Fruit fly (Drosophila melanogaster) whole organism, embryonic: ENCODE data around the gene CG13127.

Experiments
- B-H2 ChIP-seq: fragments of 200-800 bp; sonication (Bioruptor generic); optimal IDR thresholded peaks from 2 replicates; lab custom pipeline; 2018; ENCODE audit warnings: missing biosample characterization, mild to moderate bottlenecking, missing genetic modification characterization
- CG1024 ChIP-seq: fragments of 200-800 bp; sonication (Bioruptor generic); IDR thresholded peaks from 2 replicates; pipeline ENCODE4 v1.3.6; 2022; ENCODE audit warnings: missing biosample characterization, missing genetic modification characterization
- CG10267 ChIP-seq: fragments of 200-800 bp; sonication (Bioruptor generic); optimal IDR thresholded peaks from 2 replicates; lab custom pipeline; 2018; ENCODE audit warnings: missing biosample characterization, mild to moderate bottlenecking, missing genetic modification characterization, moderate library complexity
- CG10959 ChIP-seq: fragments of 200-800 bp; sonication (Bioruptor generic); IDR thresholded peaks from 2 replicates; pipeline ENCODE4 v1.3.6; 2022; ENCODE audit warnings: missing biosample characterization, missing genetic modification characterization
- CG11456 ChIP-seq: fragments of 200-800 bp; sonication (Bioruptor generic); IDR thresholded peaks from 3 replicates; pipeline ENCODE4 v1.3.6; 2022; ENCODE audit warnings: missing biosample characterization, missing genetic modification characterization
- CG1233 ChIP-seq: fragments of 200-800 bp; sonication (Bioruptor generic); optimal IDR thresholded peaks from 4 replicates; lab custom pipeline; 2018; ENCODE audit warnings: missing biosample characterization, mild to moderate bottlenecking, missing genetic modification characterization
- CG17385 ChIP-seq: fragments of 200-800 bp; sonication (Bioruptor generic); optimal IDR thresholded peaks from 3 replicates; lab custom pipeline; 2018; ENCODE audit warnings: missing biosample characterization, mild to moderate bottlenecking, missing genetic modification characterization
- CG17612 ChIP-seq: fragments of 200-800 bp; sonication (Bioruptor generic); IDR thresholded peaks from 2 replicates; pipeline ENCODE4 v1.3.6; 2022; ENCODE audit warnings: missing biosample characterization, missing genetic modification characterization
- CG17829 ChIP-seq: fragments of 200-800 bp; optimal IDR thresholded peaks from 2 replicates; lab custom pipeline; 2019; ENCODE audit warnings: missing biosample characterization, mild to moderate bottlenecking, missing genetic modification characterization, moderate library complexity
- CG2116 ChIP-seq: fragments of 200-800 bp; sonication (Bioruptor generic); optimal IDR thresholded peaks from 3 replicates; lab custom pipeline; 2018; ENCODE audit warnings: missing biosample characterization, mild to moderate bottlenecking, missing genetic modification characterization
- CG31441 ChIP-seq: fragments of 200-800 bp; sonication (Bioruptor generic); IDR thresholded peaks from 2 replicates; pipeline ENCODE4 v1.3.6; 2022; ENCODE audit warnings: missing biosample characterization, missing genetic modification characterization
- CG3281 ChIP-seq: fragments of 200-800 bp; sonication (Bioruptor generic); optimal IDR thresholded peaks from 3 replicates; lab custom pipeline; 2017; ENCODE audit warnings: missing biosample characterization, mild to moderate bottlenecking, missing genetic modification characterization
- CG33557 ChIP-seq: fragments of 200-800 bp; sonication (Bioruptor generic); optimal IDR thresholded peaks from 2 replicates; lab custom pipeline; 2019; ENCODE audit warnings: missing biosample characterization, mild to moderate bottlenecking, missing genetic modification characterization, moderate library complexity
- CG34422 ChIP-seq: fragments of 200-800 bp; sonication (Bioruptor generic); IDR thresholded peaks from 3 replicates; pipeline ENCODE4 v1.3.6; 2022; ENCODE audit warnings: missing biosample characterization, missing genetic modification characterization
- CG5953 ChIP-seq: fragments of 200-800 bp; sonication (Bioruptor generic); IDR thresholded peaks from 2 replicates; pipeline ENCODE4 v1.3.6; 2022; ENCODE audit warnings: missing biosample characterization, missing genetic modification characterization
- CG7357 ChIP-seq: fragments of 200-800 bp; sonication (Bioruptor generic); IDR thresholded peaks from 3 replicates; pipeline ENCODE4 v1.3.6; 2022; ENCODE audit warnings: missing biosample characterization, missing genetic modification characterization
- CG7745 ChIP-seq: fragments of 200-800 bp; sonication (Bioruptor generic); optimal IDR thresholded peaks from 2 replicates; lab custom pipeline; 2018; ENCODE audit warnings: missing biosample characterization, mild to moderate bottlenecking, missing genetic modification characterization, moderate library complexity
- CG8388 ChIP-seq: fragments of 200-800 bp; sonication (Bioruptor generic); optimal IDR thresholded peaks from 2 replicates; lab custom pipeline; 2019; ENCODE audit warnings: missing biosample characterization, mild to moderate bottlenecking, missing genetic modification characterization, moderate library complexity
- CG9797 ChIP-seq: fragments of 200-800 bp; sonication (Bioruptor generic); optimal IDR thresholded peaks from 3 replicates; lab custom pipeline; 2018; ENCODE audit warnings: missing biosample characterization, mild to moderate bottlenecking, missing genetic modification characterization
- CG9932 ChIP-seq: fragments of 200-800 bp; sonication (Bioruptor generic); IDR thresholded peaks from 2 replicates; pipeline ENCODE4 v1.3.6; 2022; ENCODE audit warnings: missing biosample characterization, missing genetic modification characterization
- CHES-1-like ChIP-seq: fragments of 200-800 bp; sonication (Bioruptor generic); optimal IDR thresholded peaks from 2 replicates; lab custom pipeline; 2016; ENCODE audit warnings: missing biosample characterization, missing genetic modification characterization
- Camta ChIP-seq: fragments of 200-800 bp; sonication (Bioruptor generic); optimal IDR thresholded peaks from 2 replicates; lab custom pipeline; 2016; ENCODE audit warnings: missing biosample characterization, missing genetic modification characterization
- D19A ChIP-seq: fragments of 200-800 bp; optimal IDR thresholded peaks from 3 replicates; lab custom pipeline; 2019; ENCODE audit warnings: missing biosample characterization, mild to moderate bottlenecking, missing genetic modification characterization, moderate library complexity
- Fer3 ChIP-seq: fragments of 200-800 bp; sonication (Bioruptor generic); optimal IDR thresholded peaks from 2 replicates; lab custom pipeline; 2018; ENCODE audit warnings: missing biosample characterization, mild to moderate bottlenecking, missing genetic modification characterization, moderate library complexity
- HmgD ChIP-seq: fragments of 200-800 bp; sonication (Bioruptor generic); optimal IDR thresholded peaks from 3 replicates; lab custom pipeline; 2016; ENCODE audit warnings: missing biosample characterization, missing genetic modification characterization
- HmgZ ChIP-seq: fragments of 200-800 bp; sonication (Bioruptor generic); optimal IDR thresholded peaks from 2 replicates; lab custom pipeline; 2018; ENCODE audit warnings: missing biosample characterization, mild to moderate bottlenecking, missing genetic modification characterization
- Hsf ChIP-seq: fragments of 200-800 bp; sonication (Bioruptor generic); optimal IDR thresholded peaks from 3 replicates; lab custom pipeline; 2016; ENCODE audit warnings: missing biosample characterization, missing genetic modification characterization
- Kr ChIP-seq: fragments of 200-800 bp; sonication (Bioruptor generic); optimal IDR thresholded peaks from 2 replicates; lab custom pipeline; 2017; ENCODE audit warnings: missing biosample characterization, mild to moderate bottlenecking, missing genetic modification characterization
- Med ChIP-seq: fragments of 200-800 bp; sonication (Bioruptor generic); peaks from one replicate; lab custom pipeline; 2016; ENCODE audit warnings: missing biosample characterization, missing genetic modification characterization, mild to moderate bottlenecking, inconsistent platforms, moderate library complexity
- NC2α ChIP-seq: fragments of 200-800 bp; sonication (Bioruptor generic); optimal IDR thresholded peaks from 2 replicates; lab custom pipeline; 2016; ENCODE audit warnings: missing biosample characterization, missing genetic modification characterization
- NFAT ChIP-seq: fragments of 200-800 bp; sonication (Bioruptor generic); IDR thresholded peaks from 2 replicates; pipeline ENCODE4 v1.3.6; 2022; ENCODE audit warnings: missing biosample characterization, missing genetic modification characterization
- NK7.1 ChIP-seq: fragments of 200-800 bp; sonication (Bioruptor generic); optimal IDR thresholded peaks from 3 replicates; lab custom pipeline; 2016; ENCODE audit warnings: missing biosample characterization, missing genetic modification characterization
- Nf-YB ChIP-seq: fragments of 200-800 bp; sonication (Bioruptor generic); optimal IDR thresholded peaks from 3 replicates; lab custom pipeline; 2019; ENCODE audit warnings: missing biosample characterization, mild to moderate bottlenecking, missing genetic modification characterization, moderate library complexity
- NfI ChIP-seq: fragments of 200-800 bp; sonication (Bioruptor generic); optimal IDR thresholded peaks from 3 replicates; lab custom pipeline; 2018; ENCODE audit warnings: missing biosample characterization, mild to moderate bottlenecking, missing genetic modification characterization, moderate library complexity
- Sox100B ChIP-seq: fragments of 200-800 bp; sonication (Bioruptor generic); optimal IDR thresholded peaks from 3 replicates; lab custom pipeline; 2018; ENCODE audit warnings: missing biosample characterization, mild to moderate bottlenecking, missing genetic modification characterization
- chinmo ChIP-seq: fragments of 200-800 bp; sonication (Bioruptor generic); IDR thresholded peaks from 4 replicates; pipeline ENCODE4 v1.3.6; 2022; ENCODE audit warnings: missing biosample characterization, missing genetic modification characterization; ENCODE audit not compliant: partially characterized antibody
- chm ChIP-seq: fragments of 200-800 bp; sonication (Bioruptor generic); IDR thresholded peaks from 2 replicates; pipeline ENCODE4 v1.3.6; 2022; ENCODE audit warnings: missing biosample characterization, missing genetic modification characterization
- dati ChIP-seq: fragments of 200-800 bp; sonication (Bioruptor generic); IDR thresholded peaks from 2 replicates; pipeline ENCODE4 v1.3.6; 2022; ENCODE audit warnings: missing biosample characterization, missing genetic modification characterization
- insv ChIP-seq, 2 experiments: fragments of 200-800 bp; sonication (Bioruptor generic); optimal IDR thresholded peaks; 3 replicates each; lab custom pipeline; 2016 to 2018; ENCODE audit warnings: missing biosample characterization in 2 of 2, missing genetic modification characterization in 2 of 2
- jing ChIP-seq: fragments of 200-800 bp; sonication (Bioruptor generic); optimal IDR thresholded peaks from 2 replicates; lab custom pipeline; 2018; ENCODE audit warnings: missing biosample characterization, mild to moderate bottlenecking, missing genetic modification characterization
- kay ChIP-seq: fragments of 200-800 bp; sonication (Bioruptor generic); optimal IDR thresholded peaks from 2 replicates; lab custom pipeline; 2016; ENCODE audit warnings: missing biosample characterization, missing genetic modification characterization
- lab ChIP-seq: fragments of 200-800 bp; sonication (Bioruptor generic); optimal IDR thresholded peaks from 3 replicates; lab custom pipeline; 2017; ENCODE audit warnings: missing biosample characterization, missing genetic modification characterization, mild to moderate bottlenecking, moderate library complexity, missing genetic modification reagents
- maf-S ChIP-seq: fragments of 200-800 bp; sonication (Bioruptor generic); optimal IDR thresholded peaks from 2 replicates; lab custom pipeline; 2016; ENCODE audit warnings: missing biosample characterization, missing genetic modification characterization
- nmo ChIP-seq: fragments of 200-800 bp; sonication (Bioruptor generic); optimal IDR thresholded peaks from 2 replicates; lab custom pipeline; 2018; ENCODE audit warnings: missing biosample characterization, mild to moderate bottlenecking, missing genetic modification characterization, moderate library complexity
- pum ChIP-seq: fragments of 200-800 bp; sonication (Bioruptor generic); optimal IDR thresholded peaks from 2 replicates; lab custom pipeline; 2016; ENCODE audit warnings: missing biosample characterization, missing genetic modification characterization
- ro ChIP-seq: fragments of 200-800 bp; sonication (Bioruptor generic); IDR thresholded peaks from 2 replicates; pipeline ENCODE4 v1.3.6; 2022; ENCODE audit warnings: missing biosample characterization, missing genetic modification characterization
- sisA ChIP-seq: fragments of 200-800 bp; sonication (Bioruptor generic); IDR thresholded peaks from 2 replicates; pipeline ENCODE4 v1.3.6; 2022; ENCODE audit warnings: missing biosample characterization, missing genetic modification characterization
- so ChIP-seq: fragments of 200-800 bp; sonication (Bioruptor generic); IDR thresholded peaks from 3 replicates; pipeline ENCODE4 v1.3.6; 2022; ENCODE audit warnings: missing biosample characterization, missing genetic modification characterization
- sob ChIP-seq: fragments of 200-800 bp; sonication (Bioruptor generic); IDR thresholded peaks from 2 replicates; pipeline ENCODE4 v1.3.6; 2022; ENCODE audit warnings: missing biosample characterization, missing genetic modification characterization
- sqz ChIP-seq: fragments of 200-800 bp; sonication (Bioruptor generic); optimal IDR thresholded peaks from 3 replicates; lab custom pipeline; 2018; ENCODE audit warnings: missing biosample characterization, mild to moderate bottlenecking, missing genetic modification characterization
- sr ChIP-seq: fragments of 200-800 bp; sonication (Bioruptor generic); IDR thresholded peaks from 3 replicates; pipeline ENCODE4 v1.3.6; 2022; ENCODE audit warnings: missing biosample characterization, missing genetic modification characterization

The CG13127 gene

dm6 chr2L:10057236-10057635 lies 30.8 kb downstream of the CG13127 start:
- TF ChIP-seq Camta (GFP tag; lab: Kevin White, UChicago) (peak; percentile 71), lab (GFP tag; lab: Kevin White, UChicago) (peak; percentile 60), nmo (GFP tag; lab: Kevin White, UChicago) (peak; percentile 86), HmgZ (tag; lab: Kevin White, UChicago) (no peak), CG1233 (GFP tag; lab: Kevin White, UChicago) (peak; percentile 63), CG17829 (tag; lab: Kevin White, UChicago) (peak; percentile 77), jing (GFP tag; lab: Kevin White, UChicago) (peak; percentile 54), CG17612 (GFP tag; lab: Robert Waterston, UW) (peak; percentile 51; the same call in 1 of the 2 replicates), CG9932 (GFP tag; lab: Robert Waterston, UW) (peak; percentile 49), chm (GFP tag; lab: Robert Waterston, UW) (peak; percentile 93), maf-S (GFP tag; lab: Kevin White, UChicago) (peak; percentile 41), D19A (tag; lab: Kevin White, UChicago) (peak; percentile 43), CG1024 (peak; percentile 80), Fer3 (peak; percentile 45), so (GFP tag; lab: Robert Waterston, UW) (0 out of 3 replicates have a peak, but pooled peaks have one; percentile 30), CG5953 (GFP tag; lab: Robert Waterston, UW) (peak; percentile 71), CG11456 (peak; percentile 72), sqz (GFP tag; lab: Kevin White, UChicago) (peak; percentile 59), CG10267 (tag; lab: Kevin White, UChicago) (peak; percentile 64), CG31441 (GFP tag; lab: Robert Waterston, UW) (peak; percentile 62; the same call in 1 of the 2 replicates), sob (GFP tag; lab: Robert Waterston, UW) (peak; percentile 57; the same call in 1 of the 2 replicates), Med (GFP tag; lab: Kevin White, UChicago) (peak; percentile 96), pum (GFP tag; lab: Kevin White, UChicago) (peak; percentile 71), CG34422 (GFP tag; lab: Robert Waterston, UW) (peak; percentile 87; the same call in 2 of the 3 replicates), CG8388 (peak; percentile 60), dati (peak; percentile 77), CG9797 (GFP tag; lab: Kevin White, UChicago) (no peak), CG2116 (GFP tag; lab: Kevin White, UChicago) (no peak), CG7357 (peak; percentile 64; the same call in 1 of the 3 replicates), ro (GFP tag; lab: Robert Waterston, UW) (peak; percentile 69), B-H2 (GFP tag; lab: Kevin White, UChicago) (no peak), chinmo (GFP tag; lab: Robert Waterston, UW) (no peak), kay (no peak), Nf-YB (no peak), NC2α (peak; percentile 32), Sox100B (GFP tag; lab: Kevin White, UChicago) (peak; percentile 60), Hsf (GFP tag; lab: Kevin White, UChicago) (peak; percentile 82), CG33557 (GFP tag; lab: Kevin White, UChicago) (peak; percentile 9), CG7745 (tag; lab: Kevin White, UChicago) (no peak), CG3281 (GFP tag; lab: Kevin White, UChicago) (no peak), insv (GFP tag; optimal IDR thresholded peaks at IDR 0.05; lab: Kevin White, UChicago) (no peak), Kr (GFP tag; lab: Kevin White, UChicago) (no peak), HmgD (GFP tag; lab: Kevin White, UChicago) (no peak), NK7.1 (peak; percentile 60), CG10959 (GFP tag; lab: Robert Waterston, UW) (peak; percentile 86), NfI (GFP tag; lab: Kevin White, UChicago) (peak; percentile 67), CG17385 (GFP tag; lab: Kevin White, UChicago) (peak; percentile 47), CHES-1-like (no peak), NFAT (GFP tag; lab: Robert Waterston, UW) (peak; percentile 75), sr (GFP tag; lab: Robert Waterston, UW) (peak; percentile 77; the same call in 2 of the 3 replicates), sisA (GFP tag; lab: Robert Waterston, UW) (peak; percentile 80)
